Worm (Caenorhabditis elegans) whole organism, L4 larva: ENCODE results near the gene col-104.

Source experiments
- daf-12 ChIP-seq: fragments of 150-350 bp; optimal IDR thresholded peaks from 2 replicates; lab custom pipeline; 2014; ENCODE audit warnings: missing biosample characterization, missing genetic modification reagents, missing genetic modification characterization
- lin-39 ChIP-seq: fragments of 150-350 bp; optimal IDR thresholded peaks from 2 replicates; lab custom pipeline; 2014; ENCODE audit warnings: missing biosample characterization, missing genetic modification reagents, missing genetic modification characterization
- madf-9 ChIP-seq: fragments of 200-800 bp; sonication (Bioruptor generic); conservative IDR thresholded peaks from 2 replicates; pipeline ENCODE4 v1.3.6; 2022; ENCODE audit warnings: missing genetic modification reagents, missing genetic modification characterization, missing compliant biosample characterization
- mep-1 ChIP-seq: fragments of 150-350 bp; sonication (generic microtip); optimal IDR thresholded peaks from 3 replicates; lab custom pipeline; 2014; ENCODE audit warnings: missing biosample characterization, missing genetic modification characterization
- nhr-25 ChIP-seq: sonication (generic microtip); optimal IDR thresholded peaks from 2 replicates; lab custom pipeline; 2017; ENCODE audit warnings: missing genetic modification characterization, mild to moderate bottlenecking, missing compliant biosample characterization, antibody characterized with exemption, moderate library complexity, borderline replicate concordance; ENCODE audit not compliant: insufficient read depth
- nhr-6 ChIP-seq: fragments of 150-350 bp; optimal IDR thresholded peaks from 2 replicates; lab custom pipeline; 2014; ENCODE audit warnings: missing biosample characterization, missing genetic modification characterization
- spr-3 ChIP-seq: fragments of 200-800 bp; sonication (Bioruptor generic); optimal IDR thresholded peaks from 2 replicates; lab custom pipeline; 2018; ENCODE audit warnings: mild to moderate bottlenecking, missing genetic modification characterization, missing compliant biosample characterization
- unc-130 ChIP-seq: sonication (generic microtip); optimal IDR thresholded peaks from 2 replicates; lab custom pipeline; 2016; ENCODE audit warnings: missing genetic modification reagents, missing genetic modification characterization, missing compliant biosample characterization
- vab-7 ChIP-seq: fragments of 200-800 bp; sonication (Bioruptor generic); IDR thresholded peaks from 2 replicates; pipeline ENCODE4 v1.3.6; 2022; ENCODE audit warnings: missing genetic modification reagents, missing genetic modification characterization, missing compliant biosample characterization
- zag-1 ChIP-seq: fragments of 150-350 bp; optimal IDR thresholded peaks from 2 replicates; lab custom pipeline; 2014; ENCODE audit warnings: missing biosample characterization, missing genetic modification characterization

ce11 chrIV:1391446-1391845 is 36.3 kb upstream of the col-104 start:
- TF ChIP-seq lin-39 (tag; lab: Kevin White, UChicago) (no peak), mep-1 (tag; lab: Kevin White, UChicago) (no peak), unc-130 (GFP tag; lab: Kevin White, UChicago) (no peak), daf-12 (tag; lab: Kevin White, UChicago) (no peak), madf-9 (GFP tag; lab: Robert Waterston, UW) (no peak), vab-7 (GFP tag; lab: Robert Waterston, UW) (no peak), nhr-25 (no peak), spr-3 (GFP tag; lab: Kevin White, UChicago) (no peak), zag-1 (tag; lab: Kevin White, UChicago) (no peak), nhr-6 (tag; lab: Kevin White, UChicago) (no peak)
